Worm (Caenorhabditis elegans): ENCODE measurements around the gene Y1B5A.1.

- TF ChIP-seq ham-2 (GFP tag; optimal IDR thresholded peaks at IDR 0.05) (no peak), ceh-43 (GFP tag; optimal IDR thresholded peaks at IDR 0.05) (no peak), mep-1 (tag; optimal IDR thresholded peaks at IDR 0.05) (no peak), elt-1 (tag; optimal IDR thresholded peaks at IDR 0.05; ENCODE audit: borderline replicate concordance, insufficient read depth) (no peak), unc-39 (tag; optimal IDR thresholded peaks at IDR 0.05) (no peak), ztf-11 (tag; optimal IDR thresholded peaks at IDR 0.05) (no peak), nhr-12 (tag; optimal IDR thresholded peaks at IDR 0.05) (no peak)
These were observed 9.9 kb upstream of the Y1B5A.1 start, which contains the start of gene B0403.6 for ce11 chrX:7075250-7075649.

Data from whole organism, mixed stage, embryonic.